Worm (Caenorhabditis elegans) whole organism, midembryonic: ENCODE measurements around the gene srsy-1.

Experiments
- T22C8.4 ChIP-seq: fragments of 200-800 bp; sonication (Bioruptor generic); IDR thresholded peaks from 2 replicates; pipeline ENCODE4 v1.3.6; 2022; ENCODE audit warnings: missing genetic modification characterization, missing compliant biosample characterization
- cog-1 ChIP-seq: sonication (generic microtip); optimal IDR thresholded peaks from 2 replicates; lab custom pipeline; 2016; ENCODE audit warnings: missing genetic modification characterization, missing compliant biosample characterization
- flt-1 ChIP-seq: fragments of 200-800 bp; sonication (Bioruptor generic); IDR thresholded peaks from 2 replicates; pipeline ENCODE4 v1.3.6; 2022; ENCODE audit warnings: missing genetic modification characterization, missing compliant biosample characterization
- klf-2 ChIP-seq: fragments of 200-800 bp; sonication (Bioruptor generic); conservative IDR thresholded peaks from 2 replicates; pipeline ENCODE4 v1.3.6; 2022; ENCODE audit warnings: missing genetic modification reagents, missing genetic modification characterization, missing compliant biosample characterization
- med-1 ChIP-seq: sonication (generic microtip); optimal IDR thresholded peaks from 2 replicates; lab custom pipeline; 2017; ENCODE audit warnings: missing genetic modification characterization, mild to moderate bottlenecking, missing compliant biosample characterization, antibody characterized with exemption, missing genetic modification reagents; ENCODE audit not compliant: insufficient read depth
- ref-1 ChIP-seq: fragments of 200-800 bp; sonication (Bioruptor generic); conservative IDR thresholded peaks from 2 replicates; pipeline ENCODE4 v1.3.6; 2022; ENCODE audit warnings: missing genetic modification reagents, missing genetic modification characterization, missing compliant biosample characterization
- tab-1 ChIP-seq: fragments of 200-800 bp; sonication (Bioruptor generic); IDR thresholded peaks from 2 replicates; pipeline ENCODE4 v1.3.6; 2022; ENCODE audit warnings: missing genetic modification characterization, missing compliant biosample characterization
- ztf-23 ChIP-seq: fragments of 200-800 bp; sonication (Bioruptor generic); IDR thresholded peaks from 2 replicates; pipeline ENCODE4 v1.3.6; 2022; ENCODE audit warnings: missing genetic modification reagents, missing genetic modification characterization, missing compliant biosample characterization
- ztf-29 ChIP-seq: fragments of 200-800 bp; sonication (Bioruptor generic); IDR thresholded peaks from 2 replicates; pipeline ENCODE4 v1.3.6; 2022; ENCODE audit warnings: missing genetic modification reagents, missing genetic modification characterization, missing compliant biosample characterization

The srsy-1 gene

ce11 chrII:5115733-5116132, at the start of gene srsy-1:
Gene srsy-1, plus strand, starts transcription at chrII:5116033.
- TF ChIP-seq med-1 (GFP tag; lab: Kevin White, UChicago) (no peak), ztf-23 (no peak), tab-1 (no peak), ref-1 (GFP tag; lab: Robert Waterston, UW) (no peak), flt-1 (GFP tag; lab: Robert Waterston, UW) (no peak), cog-1 (tag; lab: Kevin White, UChicago) (no peak), ztf-29 (GFP tag; lab: Robert Waterston, UW) (no peak), T22C8.4 (no peak)

ce11 chrII:5066967-5067366, 48.9 kb upstream of the srsy-1 start:
- TF ChIP-seq ref-1 (GFP tag; lab: Robert Waterston, UW) = no peak
- TF ChIP-seq ztf-23 = no peak
- TF ChIP-seq tab-1 = no peak
- TF ChIP-seq klf-2 (GFP tag; lab: Robert Waterston, UW) = no peak
- TF ChIP-seq ztf-29 (GFP tag; lab: Robert Waterston, UW) = no peak
- no peak for TF ChIP-seq T22C8.4
- no peak for TF ChIP-seq cog-1 (tag; lab: Kevin White, UChicago)
- TF ChIP-seq med-1 (GFP tag; lab: Kevin White, UChicago) = no peak
- no peak for TF ChIP-seq flt-1 (GFP tag; lab: Robert Waterston, UW)

ce11 chrII:5067927-5068326, 47.9 kb upstream of the srsy-1 start, which contains the start of gene C27A2.8:
Gene C27A2.8, minus strand, starts transcription at chrII:5068043.
- TF ChIP-seq ztf-29 (GFP tag; lab: Robert Waterston, UW) (no peak), ref-1 (GFP tag; lab: Robert Waterston, UW) (no peak), med-1 (GFP tag; lab: Kevin White, UChicago) (no peak), tab-1 (no peak), T22C8.4 (no peak), ztf-23 (no peak), flt-1 (GFP tag; lab: Robert Waterston, UW) (no peak), cog-1 (tag; lab: Kevin White, UChicago) (no peak), klf-2 (GFP tag; lab: Robert Waterston, UW) (no peak)

- no peak for TF ChIP-seq cog-1 (tag; lab: Kevin White, UChicago)
- TF ChIP-seq tab-1 = no peak
- TF ChIP-seq ztf-23 = no peak
- TF ChIP-seq T22C8.4 = no peak
Measured at ce11 chrII:5069525-5069924, 46.3 kb upstream of the srsy-1 start, which contains the start of gene idpb-2. Gene idpb-2, minus strand, starts transcription at chrII:5069625.

- no peak for TF ChIP-seq flt-1 (GFP tag; lab: Robert Waterston, UW)
- no peak for TF ChIP-seq T22C8.4
- no peak for TF ChIP-seq cog-1 (tag; lab: Kevin White, UChicago)
- no peak for TF ChIP-seq tab-1
- no peak for TF ChIP-seq ztf-29 (GFP tag; lab: Robert Waterston, UW)
- TF ChIP-seq med-1 (GFP tag; lab: Kevin White, UChicago) = no peak
- TF ChIP-seq ref-1 (GFP tag; lab: Robert Waterston, UW) = no peak
- TF ChIP-seq ztf-23 = no peak
- TF ChIP-seq klf-2 (GFP tag; lab: Robert Waterston, UW) = no peak
Measured at ce11 chrII:5071265-5071664, 44.6 kb upstream of the srsy-1 start, which contains the start of gene C27A2.7. Gene C27A2.7, minus strand, starts transcription at chrII:5071365.

- TF ChIP-seq T22C8.4 = peak; percentile 63; the same call in 1 of the 2 replicates
- no peak for TF ChIP-seq cog-1 (tag; lab: Kevin White, UChicago)
- TF ChIP-seq ref-1 (GFP tag; lab: Robert Waterston, UW) = no peak
Measured at ce11 chrII:5081124-5081913, 34.5 kb upstream of the srsy-1 start, which contains the start of gene dsh-2. Gene dsh-2, minus strand, starts transcription at chrII:5081174.

- TF ChIP-seq flt-1 (GFP tag; lab: Robert Waterston, UW) = no peak
- no peak for TF ChIP-seq ref-1 (GFP tag; lab: Robert Waterston, UW)
- no peak for TF ChIP-seq ztf-23
- TF ChIP-seq med-1 (GFP tag; lab: Kevin White, UChicago) = no peak
- TF ChIP-seq T22C8.4 = no peak
Measured at ce11 chrII:5083341-5083740, 32.5 kb upstream of the srsy-1 start, which contains the start of gene C04G6.4. Gene C04G6.4, minus strand, starts transcription at chrII:5083441.

- TF ChIP-seq tab-1 (no peak), cog-1 (tag; lab: Kevin White, UChicago) (no peak), flt-1 (GFP tag; lab: Robert Waterston, UW) (no peak), ztf-23 (no peak), ref-1 (GFP tag; lab: Robert Waterston, UW) (no peak), med-1 (GFP tag; lab: Kevin White, UChicago) (no peak), T22C8.4 (no peak), ztf-29 (GFP tag; lab: Robert Waterston, UW) (no peak), klf-2 (GFP tag; lab: Robert Waterston, UW) (no peak)
Measured at ce11 chrII:5084225-5084624, 31.6 kb upstream of the srsy-1 start.

- TF ChIP-seq T22C8.4 = no peak
- TF ChIP-seq ztf-29 (GFP tag; lab: Robert Waterston, UW) = no peak
- TF ChIP-seq klf-2 (GFP tag; lab: Robert Waterston, UW) = no peak
- TF ChIP-seq cog-1 (tag; lab: Kevin White, UChicago) = no peak
- TF ChIP-seq flt-1 (GFP tag; lab: Robert Waterston, UW) = no peak
- TF ChIP-seq ref-1 (GFP tag; lab: Robert Waterston, UW) = no peak
- TF ChIP-seq med-1 (GFP tag; lab: Kevin White, UChicago) = no peak
- TF ChIP-seq ztf-23 = no peak
- TF ChIP-seq tab-1 = no peak
Measured at ce11 chrII:5085450-5085849, 30.4 kb upstream of the srsy-1 start, which contains the start of gene txt-9. Gene txt-9, plus strand, starts transcription at chrII:5085785.

- TF ChIP-seq med-1 (GFP tag; lab: Kevin White, UChicago) = no peak
- no peak for TF ChIP-seq ref-1 (GFP tag; lab: Robert Waterston, UW)
- TF ChIP-seq cog-1 (tag; lab: Kevin White, UChicago) = no peak
- no peak for TF ChIP-seq tab-1
- no peak for TF ChIP-seq T22C8.4
Measured at ce11 chrII:5086143-5086542, 29.7 kb upstream of the srsy-1 start.
